Worm (Caenorhabditis elegans): Measurements from ENCODE around the gene Y38A10A.2.

DNA sequence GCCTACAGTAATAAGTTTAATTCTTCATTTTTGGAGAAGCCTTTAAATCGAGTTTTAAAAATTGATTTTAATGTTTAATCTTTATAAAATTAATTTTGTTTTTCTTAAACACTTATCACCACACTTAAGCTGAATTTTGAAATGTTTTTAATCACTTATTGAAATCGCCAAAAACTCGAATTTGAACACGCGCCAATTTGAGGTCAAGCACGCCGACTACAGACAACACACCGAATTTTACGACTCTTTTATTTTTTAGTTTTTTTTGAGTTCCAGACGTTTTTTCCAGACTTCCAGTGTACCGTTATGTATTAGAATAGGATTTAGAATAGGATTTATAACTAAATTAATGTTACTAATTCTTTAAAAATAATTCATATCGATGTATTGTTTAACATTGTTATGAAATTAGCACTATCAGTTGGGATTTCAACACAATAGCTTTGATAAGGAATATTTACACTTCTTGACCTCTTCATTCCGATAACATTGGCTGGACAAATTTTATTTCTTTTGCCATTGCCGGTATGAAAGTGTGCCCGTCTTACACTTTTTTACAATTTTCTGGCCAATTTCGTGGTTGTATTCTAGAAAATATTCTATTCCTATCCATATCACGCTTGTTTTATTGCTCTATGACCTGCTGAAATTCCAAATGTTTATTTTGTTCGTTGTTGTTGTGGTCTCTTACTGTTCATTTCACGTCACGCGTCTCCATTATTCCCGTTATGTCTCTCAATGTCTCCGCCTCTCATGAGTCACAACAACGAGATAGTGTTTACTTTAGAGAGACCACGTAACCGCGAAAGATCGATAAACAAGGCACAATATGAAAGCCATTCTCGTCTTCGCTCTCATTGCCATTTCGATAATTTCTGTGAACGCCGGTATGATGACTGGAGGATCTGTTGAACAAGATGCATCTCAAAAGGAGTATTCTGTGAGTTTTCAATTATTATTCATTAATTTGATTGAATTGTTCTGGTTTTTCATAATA is 19.7 kb downstream of the Y38A10A.2 start, which contains the start of gene cpi-2:
- TF ChIP-seq dao-5 (tag; optimal IDR thresholded peaks at IDR 0.05) (no peak), him-1 (tag; optimal IDR thresholded peaks at IDR 0.05) (no peak), W03F9.2 (tag; optimal IDR thresholded peaks at IDR 0.05) (no peak)

Measured in whole organism, L4/young adult.